Worm (Caenorhabditis elegans) whole organism, L2 larva: ENCODE data around the gene K01H12.4.

Source experiments
- C34F6.9 ChIP-seq: fragments of 150-350 bp; optimal IDR thresholded peaks from 2 replicates; lab custom pipeline; 2014; ENCODE audit warnings: missing biosample characterization, missing genetic modification characterization
- F13H6.1 ChIP-seq: sonication (generic microtip); optimal IDR thresholded peaks from 2 replicates; lab custom pipeline; 2016; ENCODE audit warnings: missing genetic modification characterization, missing compliant biosample characterization
- R02D3.7 ChIP-seq: fragments of 150-350 bp; optimal IDR thresholded peaks from 2 replicates; lab custom pipeline; 2014; ENCODE audit warnings: missing biosample characterization, missing genetic modification characterization
- Y55F3AM.14 ChIP-seq: fragments of 200-800 bp; sonication (Bioruptor generic); optimal IDR thresholded peaks from 2 replicates; lab custom pipeline; 2018; ENCODE audit warnings: mild to moderate bottlenecking, missing genetic modification characterization, missing compliant biosample characterization
- ZK546.5 ChIP-seq: sonication (generic microtip); optimal IDR thresholded peaks from 2 replicates; lab custom pipeline; 2017; ENCODE audit warnings: missing biosample characterization, missing genetic modification characterization
- alr-1 ChIP-seq: fragments of 150-350 bp; optimal IDR thresholded peaks from 2 replicates; lab custom pipeline; 2014; ENCODE audit warnings: missing biosample characterization, missing genetic modification characterization
- aly-2 ChIP-seq: fragments of 150-350 bp; optimal IDR thresholded peaks from 2 replicates; lab custom pipeline; 2014; ENCODE audit warnings: missing biosample characterization, missing genetic modification characterization
- ama-1 ChIP-seq: fragments of 150-350 bp; optimal IDR thresholded peaks from 2 replicates; lab custom pipeline; 2018; ENCODE audit warnings: inconsistent platforms
- blmp-1 ChIP-seq: sonication (generic microtip); optimal IDR thresholded peaks from 2 replicates; lab custom pipeline; 2017; ENCODE audit warnings: missing genetic modification characterization, mild to moderate bottlenecking, missing compliant biosample characterization, antibody characterized with exemption, moderate library complexity; ENCODE audit not compliant: insufficient read depth
- ceh-16 ChIP-seq: fragments of 150-350 bp; optimal IDR thresholded peaks from 2 replicates; lab custom pipeline; 2014; ENCODE audit warnings: missing biosample characterization, missing genetic modification characterization
- ceh-82 ChIP-seq: fragments of 150-350 bp; optimal IDR thresholded peaks from 2 replicates; lab custom pipeline; 2014; ENCODE audit warnings: missing biosample characterization, missing genetic modification characterization
- crh-2 ChIP-seq: sonication (generic microtip); optimal IDR thresholded peaks from 2 replicates; lab custom pipeline; 2017; ENCODE audit warnings: missing biosample characterization, missing genetic modification characterization
- dmd-4 ChIP-seq: sonication (generic microtip); optimal IDR thresholded peaks from 2 replicates; lab custom pipeline; 2017; ENCODE audit warnings: missing biosample characterization, missing genetic modification characterization
- egl-27 ChIP-seq: sonication (generic microtip); optimal IDR thresholded peaks from 3 replicates; lab custom pipeline; 2017; ENCODE audit warnings: missing biosample characterization, missing genetic modification reagents, missing genetic modification characterization
- elt-1 ChIP-seq: fragments of 150-350 bp; optimal IDR thresholded peaks from 2 replicates; lab custom pipeline; 2014; ENCODE audit warnings: missing biosample characterization, missing genetic modification characterization
- elt-3 ChIP-seq: sonication (generic microtip); optimal IDR thresholded peaks from 2 replicates; lab custom pipeline; 2017; ENCODE audit warnings: missing biosample characterization, missing genetic modification characterization
- fos-1 ChIP-seq: fragments of 150-350 bp; optimal IDR thresholded peaks from 2 replicates; lab custom pipeline; 2014; ENCODE audit warnings: missing biosample characterization, missing genetic modification characterization
- gmeb-1 ChIP-seq: fragments of 150-350 bp; optimal IDR thresholded peaks from 2 replicates; lab custom pipeline; 2014; ENCODE audit warnings: missing biosample characterization, missing genetic modification characterization
- lin-11 ChIP-seq: fragments of 150-350 bp; sonication (generic microtip); optimal IDR thresholded peaks from 2 replicates; lab custom pipeline; 2014; ENCODE audit warnings: missing biosample characterization, missing genetic modification characterization, inconsistent platforms, mixed read lengths
- lin-13 ChIP-seq: fragments of 150-350 bp; optimal IDR thresholded peaks from 2 replicates; lab custom pipeline; 2014; ENCODE audit warnings: missing biosample characterization, missing genetic modification reagents, missing genetic modification characterization
- lin-39 ChIP-seq: fragments of 150-350 bp; optimal IDR thresholded peaks from 2 replicates; lab custom pipeline; 2014; ENCODE audit warnings: missing biosample characterization, missing genetic modification reagents, missing genetic modification characterization
- lsy-2 ChIP-seq, 2 experiments: fragments of 150-350 bp in 1 of 2; sonication (generic microtip) in 1 of 2; optimal IDR thresholded peaks; 2 replicates each; lab custom pipeline; 2014 to 2017; ENCODE audit warnings: missing biosample characterization in 2 of 2, missing genetic modification characterization in 2 of 2
- mab-5 ChIP-seq: fragments of 150-350 bp; optimal IDR thresholded peaks from 2 replicates; lab custom pipeline; 2014; ENCODE audit warnings: missing biosample characterization, missing genetic modification characterization
- mbf-1 ChIP-seq: sonication (generic microtip); optimal IDR thresholded peaks from 2 replicates; lab custom pipeline; 2017; ENCODE audit warnings: missing biosample characterization, missing genetic modification characterization
- mdl-1 ChIP-seq, 2 experiments: fragments of 150-350 bp in 1 of 2; sonication (generic microtip) in 1 of 2; optimal IDR thresholded peaks; 2 replicates each; lab custom pipeline; 2017; ENCODE audit warnings: missing biosample characterization in 2 of 2, missing genetic modification characterization in 2 of 2
- nhr-10 ChIP-seq: sonication (generic microtip); optimal IDR thresholded peaks from 2 replicates; lab custom pipeline; 2017; ENCODE audit warnings: missing biosample characterization, missing genetic modification characterization
- nhr-11 ChIP-seq: fragments of 150-350 bp; optimal IDR thresholded peaks from 2 replicates; lab custom pipeline; 2014; ENCODE audit warnings: missing biosample characterization, missing genetic modification characterization
- nhr-12 ChIP-seq: fragments of 150-350 bp; optimal IDR thresholded peaks from 2 replicates; lab custom pipeline; 2014; ENCODE audit warnings: missing biosample characterization, missing genetic modification characterization
- nhr-129 ChIP-seq: fragments of 150-350 bp; optimal IDR thresholded peaks from 2 replicates; lab custom pipeline; 2014; ENCODE audit warnings: missing biosample characterization, missing genetic modification characterization
- nhr-21 ChIP-seq: fragments of 150-350 bp; optimal IDR thresholded peaks from 2 replicates; lab custom pipeline; 2014; ENCODE audit warnings: missing biosample characterization, missing genetic modification characterization
- nhr-23 ChIP-seq: fragments of 150-350 bp; optimal IDR thresholded peaks from 2 replicates; lab custom pipeline; 2014; ENCODE audit warnings: missing biosample characterization, missing genetic modification reagents, missing genetic modification characterization
- nhr-237 ChIP-seq: fragments of 150-350 bp; optimal IDR thresholded peaks from 2 replicates; lab custom pipeline; 2014; ENCODE audit warnings: missing biosample characterization, missing genetic modification characterization
- nhr-25 ChIP-seq: fragments of 150-350 bp; sonication (generic microtip); optimal IDR thresholded peaks from 3 replicates; lab custom pipeline; 2014; ENCODE audit warnings: missing biosample characterization, missing genetic modification characterization
- nhr-6 ChIP-seq: fragments of 150-350 bp; optimal IDR thresholded peaks from 2 replicates; lab custom pipeline; 2014; ENCODE audit warnings: missing biosample characterization, missing genetic modification characterization
- nhr-77 ChIP-seq: fragments of 150-350 bp; optimal IDR thresholded peaks from 2 replicates; lab custom pipeline; 2014; ENCODE audit warnings: missing biosample characterization, missing genetic modification characterization
- peb-1 ChIP-seq: fragments of 150-350 bp; optimal IDR thresholded peaks from 2 replicates; lab custom pipeline; 2014; ENCODE audit warnings: missing biosample characterization, missing genetic modification characterization
- sem-4 ChIP-seq: fragments of 150-350 bp; optimal IDR thresholded peaks from 2 replicates; lab custom pipeline; 2014; ENCODE audit warnings: missing biosample characterization, missing genetic modification reagents, missing genetic modification characterization
- skn-1 ChIP-seq: sonication (generic microtip); optimal IDR thresholded peaks from 2 replicates; lab custom pipeline; 2017; ENCODE audit warnings: missing biosample characterization, missing genetic modification characterization
- sma-3 ChIP-seq: sonication (generic microtip); optimal IDR thresholded peaks from 2 replicates; lab custom pipeline; 2016; ENCODE audit warnings: missing genetic modification reagents, missing genetic modification characterization, missing compliant biosample characterization
- sma-9 ChIP-seq, 2 experiments: fragments of 150-350 bp in 1 of 2; sonication (generic microtip) in 1 of 2; optimal IDR thresholded peaks; 2 replicates each; lab custom pipeline; 2014 to 2016; ENCODE audit warnings: missing genetic modification characterization in 2 of 2, mild to moderate bottlenecking in 1 of 2, missing biosample characterization in 1 of 2, missing compliant biosample characterization in 1 of 2, missing genetic modification reagents in 1 of 2, moderate library complexity in 1 of 2
- snpc-4 ChIP-seq: fragments of 150-350 bp; optimal IDR thresholded peaks from 2 replicates; lab custom pipeline; 2014; ENCODE audit warnings: missing biosample characterization, missing genetic modification characterization
- unc-39 ChIP-seq: fragments of 150-350 bp; optimal IDR thresholded peaks from 2 replicates; lab custom pipeline; 2014; ENCODE audit warnings: missing biosample characterization, missing genetic modification characterization
- unc-55 ChIP-seq: fragments of 150-350 bp; sonication (generic microtip); optimal IDR thresholded peaks from 3 replicates; lab custom pipeline; 2014; ENCODE audit warnings: missing biosample characterization, missing genetic modification reagents, missing genetic modification characterization
- unc-62 ChIP-seq: fragments of 150-350 bp; optimal IDR thresholded peaks from 2 replicates; lab custom pipeline; 2014; ENCODE audit warnings: missing biosample characterization, missing genetic modification reagents, missing genetic modification characterization
- zag-1 ChIP-seq: fragments of 150-350 bp; optimal IDR thresholded peaks from 2 replicates; lab custom pipeline; 2014; ENCODE audit warnings: missing biosample characterization, missing genetic modification characterization
- ztf-1 ChIP-seq: fragments of 200-800 bp; sonication (Bioruptor generic); conservative IDR thresholded peaks from 2 replicates; pipeline ENCODE4 v1.3.6; 2022; ENCODE audit warnings: missing genetic modification characterization, missing compliant biosample characterization
- ztf-11 ChIP-seq: sonication (generic microtip); optimal IDR thresholded peaks from 2 replicates; lab custom pipeline; 2017; ENCODE audit warnings: missing biosample characterization, missing genetic modification characterization
- ztf-4 ChIP-seq: fragments of 150-350 bp; optimal IDR thresholded peaks from 2 replicates; lab custom pipeline; 2014; ENCODE audit warnings: missing biosample characterization, missing genetic modification characterization

The K01H12.4 gene

ce11 chrIV:9671001-9671652 lies 41.8 kb upstream of the K01H12.4 start:
- TF ChIP-seq ceh-82 (no peak), C34F6.9 (tag; lab: Kevin White, UChicago) (peak; percentile 4), sma-3 (GFP tag; lab: Kevin White, UChicago) (peak; percentile 52), elt-3 (tag; lab: Kevin White, UChicago) (no peak), unc-39 (tag; lab: Kevin White, UChicago) (no peak), blmp-1 (peak; percentile 49), sma-9 (GFP tag; optimal IDR thresholded peaks at IDR 0.05; lab: Kevin White, UChicago) (peak; percentile 97), sma-9 (tag; optimal IDR thresholded peaks at IDR 0.05; lab: Kevin White, UChicago) (no peak), nhr-6 (tag; lab: Kevin White, UChicago) (peak; percentile 49), ztf-11 (tag; lab: Kevin White, UChicago) (no peak), alr-1 (tag; lab: Kevin White, UChicago) (no peak), snpc-4 (tag; lab: Kevin White, UChicago) (no peak), nhr-10 (tag; lab: Kevin White, UChicago) (no peak), sem-4 (tag; lab: Kevin White, UChicago) (peak; percentile 24), ztf-4 (peak; percentile 45), F13H6.1 (tag; lab: Kevin White, UChicago) (peak; percentile 92), peb-1 (tag; lab: Kevin White, UChicago) (no peak), lin-39 (tag; lab: Kevin White, UChicago) (no peak), nhr-237 (tag; lab: Kevin White, UChicago) (no peak), nhr-77 (tag; lab: Kevin White, UChicago) (no peak), nhr-11 (tag; lab: Kevin White, UChicago) (no peak), crh-2 (tag; lab: Kevin White, UChicago) (peak; percentile 94), nhr-25 (tag; lab: Kevin White, UChicago) (peak; percentile 79), ztf-1 (GFP tag; lab: Robert Waterston, UW) (no peak), nhr-12 (tag; lab: Kevin White, UChicago) (no peak), unc-55 (GFP tag; lab: Kevin White, UChicago) (no peak), lsy-2 (tag; optimal IDR thresholded peaks at IDR 0.05; lab: Kevin White, UChicago) (peak in 1 of 2 experiments; percentile 53), nhr-129 (tag; lab: Kevin White, UChicago) (peak; percentile 89), fos-1 (tag; lab: Kevin White, UChicago) (peak; percentile 58), aly-2 (tag; lab: Kevin White, UChicago) (no peak), egl-27 (peak; percentile 37), ama-1 (no peak), skn-1 (tag; lab: Kevin White, UChicago) (no peak), nhr-23 (tag; lab: Kevin White, UChicago) (no peak), dmd-4 (no peak), mbf-1 (tag; lab: Kevin White, UChicago) (no peak), unc-62 (GFP tag; lab: Kevin White, UChicago) (no peak), lin-11 (tag; lab: Kevin White, UChicago) (no peak), Y55F3AM.14 (GFP tag; lab: Kevin White, UChicago) (no peak), elt-1 (tag; lab: Kevin White, UChicago) (no peak), ceh-16 (tag; lab: Kevin White, UChicago) (no peak), lin-13 (GFP tag; lab: Kevin White, UChicago) (peak; percentile 24), ZK546.5 (tag; lab: Kevin White, UChicago) (no peak), zag-1 (no peak), mdl-1 (tag; optimal IDR thresholded peaks at IDR 0.05; lab: Kevin White, UChicago) (peak; percentile 50 to 75), mab-5 (tag; lab: Kevin White, UChicago) (no peak), nhr-21 (no peak), gmeb-1 (tag; lab: Kevin White, UChicago) (peak; percentile 45), R02D3.7 (tag; lab: Kevin White, UChicago) (no peak)
